Fruit fly (Drosophila melanogaster): ENCODE data around the gene Ndf.

Gene Ndf

DNA sequence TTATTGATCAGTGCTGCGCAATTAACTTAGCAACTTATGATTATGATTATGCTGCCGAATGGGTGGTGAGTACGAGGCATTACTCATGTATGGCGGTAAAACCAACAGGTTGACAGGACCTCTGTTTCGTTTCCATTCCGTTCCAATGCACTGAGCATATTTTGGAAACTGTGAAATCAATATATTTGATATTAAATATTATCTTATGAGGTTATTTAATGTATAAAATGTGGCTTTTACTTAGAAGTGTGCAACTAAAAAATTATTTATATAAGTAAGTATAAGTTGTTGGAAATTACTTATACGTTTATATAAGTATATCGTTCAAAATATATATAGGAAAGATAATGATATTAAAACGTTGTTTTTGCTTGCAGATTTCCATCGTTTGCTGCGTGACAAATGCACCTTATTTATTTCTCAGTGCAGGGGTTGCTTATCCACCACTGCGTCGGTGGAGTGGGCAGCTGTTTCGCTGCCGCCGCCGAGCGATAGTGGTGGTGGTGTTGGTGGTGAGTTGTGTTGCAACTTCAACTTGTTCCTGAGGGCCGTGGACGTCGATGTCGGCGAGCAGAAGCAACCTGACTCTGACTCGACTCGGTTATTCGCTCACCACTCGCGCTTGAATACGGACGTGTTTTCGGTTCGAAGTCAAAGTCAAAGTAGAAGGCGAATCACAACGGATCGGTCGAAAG, 19.4 kb upstream of the Ndf start, which contains the start of gene bib (continued):
- TF ChIP-seq NC2β (GFP tag; optimal IDR thresholded peaks at IDR 0.05), result peak; percentile 53
- TF ChIP-seq tx (GFP tag; optimal IDR thresholded peaks at IDR 0.05), result peak; percentile 12
- TF ChIP-seq CG4424 (GFP tag; optimal IDR thresholded peaks at IDR 0.05), result peak; percentile 90
- no peak for TF ChIP-seq fu2 (GFP tag; optimal IDR thresholded peaks at IDR 0.05)
- TF ChIP-seq CG12769 (tag; optimal IDR thresholded peaks at IDR 0.05), result no peak
- TF ChIP-seq tll (GFP tag; optimal IDR thresholded peaks at IDR 0.05), result peak in 1 of 2 experiments; percentile 92
- TF ChIP-seq MTF-1 (GFP tag; optimal IDR thresholded peaks at IDR 0.05; ENCODE audit: borderline replicate concordance), result peak; percentile 42
- no peak for TF ChIP-seq CG1792 (GFP tag; optimal IDR thresholded peaks at IDR 0.05)
- TF ChIP-seq maf-S (GFP tag; optimal IDR thresholded peaks at IDR 0.05), result peak; percentile 1
- TF ChIP-seq CG4707 (GFP tag; optimal IDR thresholded peaks at IDR 0.05), result peak; percentile 52
- TF ChIP-seq CrebB (tag; optimal IDR thresholded peaks at IDR 0.05), result no peak
- no peak for TF ChIP-seq Dip2 (GFP tag; IDR thresholded peaks at IDR 0.05)
- TF ChIP-seq knrl (GFP tag; IDR thresholded peaks at IDR 0.05; ENCODE audit: partially characterized antibody), result no peak
- TF ChIP-seq rib (GFP tag; IDR thresholded peaks at IDR 0.05), result no peak
- peak; percentile 96 for TF ChIP-seq CG18262 (tag; optimal IDR thresholded peaks at IDR 0.05)
- TF ChIP-seq CG6272 (GFP tag; IDR thresholded peaks at IDR 0.05), result peak; percentile 46; the same call in 1 of the 2 replicates
- TF ChIP-seq gfzf (GFP tag; optimal IDR thresholded peaks at IDR 0.05), result no peak
- no peak for TF ChIP-seq Kr (GFP tag; optimal IDR thresholded peaks at IDR 0.05)
- peak; percentile 18 for TF ChIP-seq CG13894 (tag; optimal IDR thresholded peaks at IDR 0.05)
- TF ChIP-seq NfI (GFP tag; optimal IDR thresholded peaks at IDR 0.05), result peak; percentile 76
- peak; percentile 80 for TF ChIP-seq CG6689 (GFP tag; IDR thresholded peaks at IDR 0.05)
- TF ChIP-seq CG12155 (GFP tag; optimal IDR thresholded peaks at IDR 0.05), result peak; percentile 73
- no peak for TF ChIP-seq sima (GFP tag; optimal IDR thresholded peaks at IDR 0.05)
- 0 out of 3 replicates have a peak, but pooled peaks have one; percentile 38 for TF ChIP-seq CG2889 (GFP tag; IDR thresholded peaks at IDR 0.05)
- no peak for TF ChIP-seq CG33213 (GFP tag; optimal IDR thresholded peaks at IDR 0.05)
- peak; percentile 74 for TF ChIP-seq Deaf1 (tag; optimal IDR thresholded peaks at IDR 0.05)
- peak; percentile 70 for TF ChIP-seq CG8359 (GFP tag; optimal IDR thresholded peaks at IDR 0.05; ENCODE audit: borderline replicate concordance)
- peak; percentile 96 for TF ChIP-seq HLHmδ (GFP tag; optimal IDR thresholded peaks at IDR 0.05)
- TF ChIP-seq NC2α (GFP tag; optimal IDR thresholded peaks at IDR 0.05), result no peak
- peak; percentile 69 for TF ChIP-seq CG11695 (GFP tag; IDR thresholded peaks at IDR 0.05)
- no peak for TF ChIP-seq Mes4 (GFP tag; optimal IDR thresholded peaks at IDR 0.05)
- TF ChIP-seq jing (GFP tag; optimal IDR thresholded peaks at IDR 0.05), result peak; percentile 18
- peak; percentile 90 for TF ChIP-seq CG18599 (GFP tag; optimal IDR thresholded peaks at IDR 0.05)
- peak; percentile 39; the same call in 1 of the 3 replicates for TF ChIP-seq CG14050 (GFP tag; IDR thresholded peaks at IDR 0.05)
- TF ChIP-seq CG3847 (GFP tag; IDR thresholded peaks at IDR 0.05), result no peak
- peak in 1 of 2 experiments; percentile 63 for TF ChIP-seq Hr78 (GFP tag; optimal IDR thresholded peaks at IDR 0.05)
- peak; percentile 85 for TF ChIP-seq Sry-β (GFP tag; optimal IDR thresholded peaks at IDR 0.05)
- no peak for TF ChIP-seq pzg (GFP tag; optimal IDR thresholded peaks at IDR 0.05)
- TF ChIP-seq ab (GFP tag; optimal IDR thresholded peaks at IDR 0.05), result no peak
- no peak for TF ChIP-seq CG15073 (GFP tag; optimal IDR thresholded peaks at IDR 0.05)
- TF ChIP-seq CG4820 (GFP tag; optimal IDR thresholded peaks at IDR 0.05), result peak; percentile 69
- TF ChIP-seq Dp (GFP tag; optimal IDR thresholded peaks at IDR 0.05), result no peak
- TF ChIP-seq CG3726 (GFP tag; IDR thresholded peaks at IDR 0.05), result no peak
- TF ChIP-seq slbo (GFP tag; IDR thresholded peaks at IDR 0.05), result peak; percentile 68
- peak; percentile 47 for TF ChIP-seq D19B (GFP tag; optimal IDR thresholded peaks at IDR 0.05)
- TF ChIP-seq dysf (GFP tag; IDR thresholded peaks at IDR 0.05), result peak; percentile 77
- TF ChIP-seq Hmx (GFP tag; optimal IDR thresholded peaks at IDR 0.05), result no peak
- TF ChIP-seq CG1832 (GFP tag; optimal IDR thresholded peaks at IDR 0.05), result no peak
- no peak for TF ChIP-seq Trl (optimal IDR thresholded peaks at IDR 0.05)
- TF ChIP-seq Trl (GFP tag; optimal IDR thresholded peaks at IDR 0.05), result peak; percentile 24
